Worm (Caenorhabditis elegans) whole organism, L4 larva: ENCODE data around the gene sly-1.
A peak's percentile ranks its signal among the peaks of the same experiment; 100 is the strongest.

ENCODE experiments used
- F26F4.8 ChIP-seq: fragments of 200-800 bp; sonication (Bioruptor generic); conservative IDR thresholded peaks from 2 replicates; pipeline ENCODE4 v1.3.6; 2022; ENCODE audit warnings: missing genetic modification characterization, missing compliant biosample characterization
- F44E2.7 ChIP-seq: fragments of 200-800 bp; sonication (Bioruptor generic); IDR thresholded peaks from 2 replicates; pipeline ENCODE4 v2.1.2; 2022; ENCODE audit warnings: missing genetic modification characterization, missing compliant biosample characterization
- Y5F2A.4 ChIP-seq: fragments of 200-800 bp; sonication (Bioruptor generic); optimal IDR thresholded peaks from 2 replicates; lab custom pipeline; 2018; ENCODE audit warnings: mild to moderate bottlenecking, missing genetic modification characterization, missing compliant biosample characterization
- aha-1 ChIP-seq: fragments of 150-350 bp; peaks from one replicate; lab custom pipeline; 2014; ENCODE audit warnings: missing biosample characterization, missing genetic modification characterization
- aly-2 ChIP-seq: sonication (generic microtip); optimal IDR thresholded peaks from 2 replicates; lab custom pipeline; 2018; ENCODE audit warnings: missing biosample characterization, missing genetic modification characterization
- attf-4 ChIP-seq: sonication (generic microtip); optimal IDR thresholded peaks from 3 replicates; lab custom pipeline; 2017; ENCODE audit warnings: missing biosample characterization, missing genetic modification characterization
- ceh-28 ChIP-seq: fragments of 150-350 bp; optimal IDR thresholded peaks from 2 replicates; lab custom pipeline; 2014; ENCODE audit warnings: missing biosample characterization, missing genetic modification reagents, missing genetic modification characterization
- ceh-44 ChIP-seq: fragments of 200-800 bp; sonication (Bioruptor generic); IDR thresholded peaks from 2 replicates; pipeline ENCODE4 v1.3.6; 2022; ENCODE audit warnings: missing genetic modification reagents, missing genetic modification characterization, missing compliant biosample characterization
- ceh-62 ChIP-seq: sonication (generic microtip); optimal IDR thresholded peaks from 2 replicates; lab custom pipeline; 2017; ENCODE audit warnings: missing biosample characterization, missing genetic modification characterization
- ces-1 ChIP-seq: fragments of 150-350 bp; sonication (generic microtip); optimal IDR thresholded peaks from 4 replicates; lab custom pipeline; 2014; ENCODE audit warnings: missing biosample characterization, missing genetic modification reagents, missing genetic modification characterization
- ctbp-1 ChIP-seq: fragments of 200-800 bp; sonication (Bioruptor generic); IDR thresholded peaks from 2 replicates; pipeline ENCODE4 v1.3.6; 2022; ENCODE audit warnings: missing genetic modification reagents, missing genetic modification characterization, missing compliant biosample characterization
- daf-12 ChIP-seq: fragments of 150-350 bp; optimal IDR thresholded peaks from 2 replicates; lab custom pipeline; 2014; ENCODE audit warnings: missing biosample characterization, missing genetic modification reagents, missing genetic modification characterization
- dmd-6 ChIP-seq: fragments of 200-800 bp; sonication (Bioruptor generic); IDR thresholded peaks from 2 replicates; pipeline ENCODE4 v1.3.6; 2022; ENCODE audit warnings: missing genetic modification reagents, missing genetic modification characterization, missing compliant biosample characterization
- dmd-8 ChIP-seq: fragments of 200-800 bp; sonication (Bioruptor generic); IDR thresholded peaks from 2 replicates; pipeline ENCODE4 v1.3.6; 2022; ENCODE audit warnings: missing genetic modification characterization, missing compliant biosample characterization
- dmd-9 ChIP-seq: fragments of 200-800 bp; sonication (Bioruptor generic); IDR thresholded peaks from 2 replicates; pipeline ENCODE4 v1.3.6; 2022; ENCODE audit warnings: missing genetic modification reagents, missing genetic modification characterization, missing compliant biosample characterization
- dve-1 ChIP-seq: sonication (generic microtip); optimal IDR thresholded peaks from 2 replicates; lab custom pipeline; 2017; ENCODE audit warnings: antibody characterized with exemption, mild to moderate bottlenecking, missing genetic modification characterization, missing compliant biosample characterization; ENCODE audit not compliant: insufficient read depth
- egl-27 ChIP-seq: sonication (generic microtip); optimal IDR thresholded peaks from 3 replicates; lab custom pipeline; 2017; ENCODE audit warnings: missing biosample characterization, missing genetic modification reagents, missing genetic modification characterization
- egl-43 ChIP-seq: fragments of 200-800 bp; sonication (Bioruptor generic); IDR thresholded peaks from 2 replicates; pipeline ENCODE4 v1.3.6; 2022; ENCODE audit warnings: missing genetic modification reagents, missing genetic modification characterization, missing compliant biosample characterization
- fos-1 ChIP-seq: fragments of 150-350 bp; optimal IDR thresholded peaks from 2 replicates; lab custom pipeline; 2014; ENCODE audit warnings: missing biosample characterization, missing genetic modification characterization
- hif-1 ChIP-seq, 2 experiments: sonication (generic microtip); optimal IDR thresholded peaks; 2 replicates each; lab custom pipeline; 2016 to 2017; ENCODE audit warnings: missing compliant biosample characterization in 2 of 2, missing genetic modification characterization in 2 of 2, missing genetic modification reagents in 2 of 2, missing genotype in 2 of 2, mild to moderate bottlenecking in 1 of 2
- hlh-30 ChIP-seq: sonication (generic microtip); optimal IDR thresholded peaks from 2 replicates; lab custom pipeline; 2017; ENCODE audit warnings: antibody characterized with exemption, mild to moderate bottlenecking, missing genetic modification characterization, missing compliant biosample characterization; ENCODE audit not compliant: insufficient read depth
- hmg-1.1 ChIP-seq: fragments of 200-800 bp; sonication (Bioruptor generic); IDR thresholded peaks from 2 replicates; pipeline ENCODE4 v1.3.6; 2022; ENCODE audit warnings: missing genetic modification reagents, missing genetic modification characterization, missing compliant biosample characterization
- jun-1 ChIP-seq: fragments of 150-350 bp; optimal IDR thresholded peaks from 2 replicates; lab custom pipeline; 2014; ENCODE audit warnings: missing biosample characterization, missing genetic modification reagents, missing genetic modification characterization
- lin-13 ChIP-seq: fragments of 150-350 bp; optimal IDR thresholded peaks from 2 replicates; lab custom pipeline; 2014; ENCODE audit warnings: missing biosample characterization, missing genetic modification reagents, missing genetic modification characterization
- lin-15B ChIP-seq: fragments of 150-350 bp; sonication (generic microtip); optimal IDR thresholded peaks from 3 replicates; lab custom pipeline; 2014; ENCODE audit warnings: missing biosample characterization, missing genetic modification characterization
- lin-29 ChIP-seq: fragments of 200-800 bp; sonication (Bioruptor generic); IDR thresholded peaks from 2 replicates; pipeline ENCODE4 v1.3.6; 2022; ENCODE audit warnings: missing genetic modification reagents, missing genetic modification characterization, missing compliant biosample characterization
- lin-39 ChIP-seq: fragments of 150-350 bp; optimal IDR thresholded peaks from 2 replicates; lab custom pipeline; 2014; ENCODE audit warnings: missing biosample characterization, missing genetic modification reagents, missing genetic modification characterization
- mdl-1 ChIP-seq, 2 experiments: fragments of 150-350 bp in 1 of 2; sonication (generic microtip) in 1 of 2; optimal IDR thresholded peaks; 2 replicates each; lab custom pipeline; 2014 to 2017; ENCODE audit warnings: missing biosample characterization in 2 of 2, missing genetic modification characterization in 2 of 2
- mep-1 ChIP-seq: fragments of 150-350 bp; sonication (generic microtip); optimal IDR thresholded peaks from 3 replicates; lab custom pipeline; 2014; ENCODE audit warnings: missing biosample characterization, missing genetic modification characterization
- mxl-3 ChIP-seq: fragments of 200-800 bp; sonication (Bioruptor generic); optimal IDR thresholded peaks from 2 replicates; lab custom pipeline; 2018; ENCODE audit warnings: mild to moderate bottlenecking, missing genetic modification characterization, missing compliant biosample characterization
- nhr-25 ChIP-seq: sonication (generic microtip); optimal IDR thresholded peaks from 2 replicates; lab custom pipeline; 2017; ENCODE audit warnings: missing genetic modification characterization, mild to moderate bottlenecking, missing compliant biosample characterization, antibody characterized with exemption, moderate library complexity, borderline replicate concordance; ENCODE audit not compliant: insufficient read depth
- nhr-28 ChIP-seq: fragments of 150-350 bp; optimal IDR thresholded peaks from 2 replicates; lab custom pipeline; 2014; ENCODE audit warnings: missing biosample characterization, missing genetic modification characterization
- nhr-41 ChIP-seq: fragments of 200-800 bp; sonication (Bioruptor generic); IDR thresholded peaks from 2 replicates; pipeline ENCODE4 v1.3.6; 2022; ENCODE audit warnings: missing genetic modification reagents, missing genetic modification characterization, missing compliant biosample characterization
- nhr-48 ChIP-seq: sonication (generic microtip); optimal IDR thresholded peaks from 2 replicates; lab custom pipeline; 2016; ENCODE audit warnings: mild to moderate bottlenecking, missing genetic modification characterization, missing compliant biosample characterization
- nhr-6 ChIP-seq: fragments of 150-350 bp; optimal IDR thresholded peaks from 2 replicates; lab custom pipeline; 2014; ENCODE audit warnings: missing biosample characterization, missing genetic modification characterization
- nhr-76 ChIP-seq: fragments of 150-350 bp; optimal IDR thresholded peaks from 2 replicates; lab custom pipeline; 2014; ENCODE audit warnings: missing biosample characterization, missing genetic modification characterization
- nhr-77 ChIP-seq: fragments of 150-350 bp; optimal IDR thresholded peaks from 2 replicates; lab custom pipeline; 2014; ENCODE audit warnings: missing biosample characterization, missing genetic modification characterization
- pqm-1 ChIP-seq: sonication (generic microtip); optimal IDR thresholded peaks from 2 replicates; lab custom pipeline; 2017; ENCODE audit warnings: missing biosample characterization, missing genetic modification characterization
- rbr-2 ChIP-seq: sonication (generic microtip); optimal IDR thresholded peaks from 2 replicates; lab custom pipeline; 2016; ENCODE audit warnings: missing genotype, missing genetic modification characterization, missing compliant biosample characterization
- sdz-12 ChIP-seq: fragments of 200-800 bp; sonication (Bioruptor generic); optimal IDR thresholded peaks from 2 replicates; lab custom pipeline; 2018; ENCODE audit warnings: mild to moderate bottlenecking, missing genetic modification characterization, missing compliant biosample characterization
- set-16 ChIP-seq: fragments of 200-800 bp; sonication (Bioruptor generic); IDR thresholded peaks from 2 replicates; pipeline ENCODE4 v1.3.6; 2022; ENCODE audit warnings: missing genetic modification reagents, missing genetic modification characterization, missing compliant biosample characterization
- snpc-1.2 ChIP-seq: fragments of 200-800 bp; sonication (Bioruptor generic); IDR thresholded peaks from 2 replicates; pipeline ENCODE4 v1.3.6; 2022; ENCODE audit warnings: missing genetic modification reagents, missing genetic modification characterization, missing compliant biosample characterization
- spr-3 ChIP-seq: fragments of 200-800 bp; sonication (Bioruptor generic); optimal IDR thresholded peaks from 2 replicates; lab custom pipeline; 2018; ENCODE audit warnings: mild to moderate bottlenecking, missing genetic modification characterization, missing compliant biosample characterization
- unc-130 ChIP-seq: sonication (generic microtip); optimal IDR thresholded peaks from 2 replicates; lab custom pipeline; 2016; ENCODE audit warnings: missing genetic modification reagents, missing genetic modification characterization, missing compliant biosample characterization
- vab-7 ChIP-seq: fragments of 200-800 bp; sonication (Bioruptor generic); IDR thresholded peaks from 2 replicates; pipeline ENCODE4 v1.3.6; 2022; ENCODE audit warnings: missing genetic modification reagents, missing genetic modification characterization, missing compliant biosample characterization
- zfp-2 ChIP-seq: sonication (generic microtip); optimal IDR thresholded peaks from 2 replicates; lab custom pipeline; 2016; ENCODE audit warnings: mild to moderate bottlenecking, missing genetic modification characterization, missing compliant biosample characterization
- zip-2 ChIP-seq: fragments of 150-350 bp; optimal IDR thresholded peaks from 2 replicates; lab custom pipeline; 2014; ENCODE audit warnings: missing biosample characterization, missing genetic modification characterization
- ztf-11 ChIP-seq: fragments of 150-350 bp; optimal IDR thresholded peaks from 2 replicates; lab custom pipeline; 2014; ENCODE audit warnings: missing biosample characterization, missing genetic modification characterization

sly-1 gene

DNA sequence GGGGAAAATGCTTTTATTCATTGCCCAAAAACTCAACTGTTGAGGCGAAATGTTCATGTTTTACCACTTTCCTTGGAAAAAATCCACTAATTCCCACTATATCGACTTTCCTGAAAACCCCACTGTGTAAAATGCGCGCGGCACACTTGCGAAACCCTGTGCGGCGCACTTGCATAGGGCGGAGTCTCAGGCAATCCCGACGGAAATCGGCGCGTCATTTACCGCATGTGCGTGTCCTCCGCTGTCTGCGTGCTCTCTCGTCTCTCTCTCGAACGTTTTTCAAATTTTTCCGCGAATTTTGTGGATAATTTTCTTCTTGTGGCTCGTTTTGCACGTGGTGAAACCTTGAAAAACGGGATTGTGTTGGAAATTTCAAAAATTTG lies 45.7 kb upstream of the sly-1 start, which contains the start of gene atx-2 (continued):
- TF ChIP-seq unc-130 (GFP tag; lab: Kevin White, UChicago) (peak; percentile 92), F44E2.7 (GFP tag; lab: Robert Waterston, UW) (peak; percentile 85), hmg-1.1 (GFP tag; lab: Robert Waterston, UW) (peak; percentile 93), zfp-2 (tag; lab: Kevin White, UChicago) (no peak), nhr-25 (tag; lab: Kevin White, UChicago) (no peak), ztf-11 (tag; lab: Kevin White, UChicago) (no peak), ctbp-1 (peak; percentile 79), dmd-9 (GFP tag; lab: Robert Waterston, UW) (peak; percentile 90), lin-15B (tag; lab: Kevin White, UChicago) (peak; percentile 72), nhr-76 (no peak), attf-4 (no peak), mep-1 (tag; lab: Kevin White, UChicago) (peak; percentile 89), nhr-6 (no peak), ceh-28 (peak; percentile 45), lin-39 (tag; lab: Kevin White, UChicago) (no peak), dmd-6 (peak; percentile 87), lin-13 (GFP tag; lab: Kevin White, UChicago) (peak; percentile 83), vab-7 (peak; percentile 97), jun-1 (tag; lab: Kevin White, UChicago) (peak; percentile 9), egl-27 (tag; lab: Kevin White, UChicago) (no peak), snpc-1.2 (GFP tag; lab: Robert Waterston, UW) (peak; percentile 77), fos-1 (tag; lab: Kevin White, UChicago) (no peak), ceh-44 (GFP tag; lab: Robert Waterston, UW) (peak; percentile 98), hif-1 (tag; optimal IDR thresholded peaks at IDR 0.05; lab: Kevin White, UChicago) (peak in 1 of 2 experiments; percentile 79)
- TF ChIP-seq, all 104 proteins: peak for 74

DNA sequence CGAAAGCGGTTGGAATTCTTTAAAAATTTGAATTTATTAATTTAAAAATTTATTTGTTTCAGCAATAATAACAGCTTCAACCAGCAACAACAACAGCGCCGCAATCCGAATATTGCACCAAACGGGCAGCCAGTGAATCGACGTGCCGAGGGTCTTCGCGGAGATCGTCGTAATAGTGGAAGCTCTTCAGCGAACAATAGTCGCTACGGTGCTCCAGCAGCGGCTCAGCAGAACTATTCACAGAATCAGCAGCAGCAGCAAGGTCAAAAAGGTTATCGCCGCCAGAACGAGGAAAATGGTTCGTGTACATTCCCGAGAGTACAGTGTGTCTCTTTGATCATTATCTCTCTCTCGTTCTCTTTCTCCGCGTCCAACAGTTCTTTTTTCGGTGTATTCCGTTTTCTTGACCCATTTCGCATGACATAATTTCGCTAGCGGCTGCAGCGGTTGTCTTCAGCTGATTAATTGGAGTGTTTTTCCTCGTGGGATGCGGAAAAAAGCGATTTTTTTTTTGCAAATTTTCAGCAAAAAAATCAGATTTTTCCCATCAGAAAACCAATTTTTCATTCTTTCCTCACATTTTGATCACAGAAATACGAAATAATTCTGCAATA lies 43.8 kb upstream of the sly-1 start:
- TF ChIP-seq mxl-3 (GFP tag; lab: Kevin White, UChicago) = no peak
- TF ChIP-seq hmg-1.1 (GFP tag; lab: Robert Waterston, UW) = 0 out of 2 replicates have a peak, but pooled peaks have one; percentile 14
- TF ChIP-seq sdz-12 (GFP tag; lab: Kevin White, UChicago) = no peak
- no peak for TF ChIP-seq F26F4.8 (GFP tag; lab: Robert Waterston, UW)
- TF ChIP-seq rbr-2 (tag; lab: Kevin White, UChicago) = no peak
- TF ChIP-seq Y5F2A.4 (GFP tag; lab: Kevin White, UChicago) = no peak
- no peak for TF ChIP-seq pqm-1 (tag; lab: Kevin White, UChicago)
- no peak for TF ChIP-seq dmd-9 (GFP tag; lab: Robert Waterston, UW)
- TF ChIP-seq dve-1 = no peak
- TF ChIP-seq ces-1 (GFP tag; lab: Kevin White, UChicago) = no peak
- no peak for TF ChIP-seq spr-3 (GFP tag; lab: Kevin White, UChicago)
- TF ChIP-seq aha-1 (tag; lab: Kevin White, UChicago) = peak; percentile 56
- TF ChIP-seq set-16 (GFP tag; lab: Robert Waterston, UW) = peak; percentile 46; the same call in 1 of the 2 replicates
- no peak for TF ChIP-seq zip-2 (tag; lab: Kevin White, UChicago)
- TF ChIP-seq nhr-41 (GFP tag; lab: Robert Waterston, UW) = no peak
- TF ChIP-seq lin-15B (tag; lab: Kevin White, UChicago) = no peak
- no peak for TF ChIP-seq dmd-8 (GFP tag; lab: Robert Waterston, UW)

DNA sequence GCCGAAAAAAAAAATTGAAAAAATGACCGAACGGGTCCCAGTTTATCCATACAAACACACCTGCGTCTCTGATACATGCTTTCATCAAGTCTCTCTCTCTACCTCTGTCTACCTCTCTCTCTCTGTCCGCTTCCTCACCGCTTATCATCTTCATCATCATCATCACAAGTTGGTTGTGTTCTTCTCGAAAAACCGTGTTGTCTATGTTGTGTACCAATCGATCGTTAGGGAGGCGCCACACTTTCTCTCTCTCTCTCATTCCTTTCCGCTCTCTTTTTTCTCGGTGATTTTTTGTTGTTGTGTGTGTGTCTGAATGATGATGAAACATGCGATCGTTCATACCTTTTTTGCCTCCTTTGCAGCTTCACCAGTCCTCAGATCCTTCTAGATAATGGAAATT lies 43.2 kb upstream of the sly-1 start:
- peak; percentile 64 for TF ChIP-seq dve-1
- peak; percentile 76 for TF ChIP-seq nhr-77 (tag; lab: Kevin White, UChicago)
- TF ChIP-seq dmd-9 (GFP tag; lab: Robert Waterston, UW) = no peak
- TF ChIP-seq daf-12 (tag; lab: Kevin White, UChicago) = no peak
- TF ChIP-seq ceh-62 (tag; lab: Kevin White, UChicago) = no peak
- peak; percentile 95 for TF ChIP-seq nhr-28 (tag; lab: Kevin White, UChicago)
- TF ChIP-seq hlh-30 (tag; lab: Kevin White, UChicago) = peak; percentile 86
- TF ChIP-seq lin-29 (GFP tag; lab: Robert Waterston, UW) = no peak
- TF ChIP-seq hmg-1.1 (GFP tag; lab: Robert Waterston, UW) = peak; percentile 52; the same call in 1 of the 2 replicates
- TF ChIP-seq dmd-6 = peak; percentile 33
- no peak for TF ChIP-seq ztf-11 (tag; lab: Kevin White, UChicago)
- TF ChIP-seq mdl-1 (tag; optimal IDR thresholded peaks at IDR 0.05; lab: Kevin White, UChicago) = peak in 1 of 2 experiments; percentile 11
- no peak for TF ChIP-seq egl-43
- no peak for TF ChIP-seq aly-2 (tag; lab: Kevin White, UChicago)
- no peak for TF ChIP-seq Y5F2A.4 (GFP tag; lab: Kevin White, UChicago)
- peak; percentile 8 for TF ChIP-seq nhr-48 (tag; lab: Kevin White, UChicago)
- TF ChIP-seq spr-3 (GFP tag; lab: Kevin White, UChicago) = no peak
